Fruit fly (Drosophila melanogaster) whole organism, embryonic: Measurements from ENCODE around the gene cic.

ENCODE experiments used
- CG4617 ChIP-seq: fragments of 200-800 bp; sonication (Bioruptor generic); optimal IDR thresholded peaks from 3 replicates; lab custom pipeline; 2016; ENCODE audit warnings: missing biosample characterization, missing genetic modification characterization, borderline replicate concordance
- TFAM ChIP-seq: fragments of 200-800 bp; sonication (Bioruptor generic); optimal IDR thresholded peaks from 2 replicates; lab custom pipeline; 2017; ENCODE audit warnings: missing biosample characterization, missing genetic modification characterization, inconsistent platforms
- sens ChIP-seq: fragments of 200-800 bp; sonication (Bioruptor generic); peaks from one replicate; lab custom pipeline; 2016; ENCODE audit warnings: missing biosample characterization, missing genetic modification characterization

DNA sequence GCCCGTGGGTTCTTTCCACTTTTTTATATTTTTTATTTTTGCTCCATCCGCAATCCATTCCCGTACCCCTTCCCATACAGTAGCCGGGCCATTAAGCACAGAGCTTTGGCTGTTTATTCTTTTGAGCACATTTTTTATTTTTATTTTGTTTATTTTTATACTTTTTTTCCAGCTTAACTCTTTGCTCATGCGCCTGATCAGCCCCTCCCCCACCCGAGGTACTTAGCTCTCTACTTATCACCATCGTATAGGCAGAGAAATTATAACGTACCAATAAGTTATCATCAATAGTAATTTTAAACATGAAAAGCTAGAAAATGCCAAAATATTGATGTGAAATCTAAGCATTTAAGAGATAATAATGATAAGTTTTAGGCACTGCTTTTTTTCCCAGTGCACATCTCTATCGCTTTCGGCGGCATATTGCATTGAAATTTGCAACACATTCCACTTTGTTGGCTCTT, 28.0 kb downstream of the cic start:
- TF ChIP-seq CG4617 (GFP tag; lab: Kevin White, UChicago) (no peak), sens (GFP tag; lab: Kevin White, UChicago) (peak; percentile 26), TFAM (GFP tag; lab: Kevin White, UChicago) (no peak)
